Fruit fly (Drosophila melanogaster): ENCODE measurements around the gene mtrm.

The mtrm gene

dm6 chr3L:8440771-8441549 is 28.1 kb downstream of the mtrm start (continued):
- TF ChIP-seq caup (GFP tag; optimal IDR thresholded peaks at IDR 0.05; ENCODE audit: severe bottlenecking) = peak; percentile 9
- no peak for TF ChIP-seq fu2 (GFP tag; optimal IDR thresholded peaks at IDR 0.05)
- no peak for TF ChIP-seq odd (GFP tag; optimal IDR thresholded peaks at IDR 0.05)
- peak; percentile 37 for TF ChIP-seq tio (GFP tag; optimal IDR thresholded peaks at IDR 0.05)
- no peak for TF ChIP-seq Bdp1 (GFP tag; optimal IDR thresholded peaks at IDR 0.05)
- no peak for TF ChIP-seq ato (GFP tag; IDR thresholded peaks at IDR 0.05; ENCODE audit: partially characterized antibody)
- TF ChIP-seq CG10979 (tag; optimal IDR thresholded peaks at IDR 0.05) = peak; percentile 20
- no peak for TF ChIP-seq so (GFP tag; IDR thresholded peaks at IDR 0.05)
- TF ChIP-seq psq (GFP tag; optimal IDR thresholded peaks at IDR 0.05) = peak; percentile 47
- no peak for TF ChIP-seq Dip2 (GFP tag; IDR thresholded peaks at IDR 0.05)
- no peak; the same call in 1 of the 2 replicates for TF ChIP-seq CG32767 (GFP tag; IDR thresholded peaks at IDR 0.05)
- no peak for TF ChIP-seq CG8281 (tag; optimal IDR thresholded peaks at IDR 0.05)
- TF ChIP-seq chinmo (GFP tag; IDR thresholded peaks at IDR 0.05; ENCODE audit: partially characterized antibody) = peak; percentile 53; the same call in 1 of the 4 replicates
- peak; percentile 1 for TF ChIP-seq CG14710 (tag; optimal IDR thresholded peaks at IDR 0.05)
- TF ChIP-seq Bteb2 (GFP tag; optimal IDR thresholded peaks at IDR 0.05) = peak; percentile 31
- TF ChIP-seq CG9609 (GFP tag; optimal IDR thresholded peaks at IDR 0.05) = peak; percentile 19
- no peak for TF ChIP-seq CG10543 (GFP tag; optimal IDR thresholded peaks at IDR 0.05)
- peak; percentile 68 for TF ChIP-seq gem (tag; optimal IDR thresholded peaks at IDR 0.05)
- TF ChIP-seq lola (GFP tag; optimal IDR thresholded peaks at IDR 0.05) = no peak
- TF ChIP-seq luna (GFP tag; optimal IDR thresholded peaks at IDR 0.05) = no peak
- TF ChIP-seq CG16863 (GFP tag; optimal IDR thresholded peaks at IDR 0.05) = peak; percentile 20
- no peak; the same call in 1 of the 2 replicates for TF ChIP-seq vvl (GFP tag; IDR thresholded peaks at IDR 0.05)
- TF ChIP-seq CG4328 (GFP tag; optimal IDR thresholded peaks at IDR 0.05) = no peak
- peak in 1 of 2 experiments; percentile 29 for TF ChIP-seq chif (GFP tag; optimal IDR thresholded peaks at IDR 0.05)
- no peak for TF ChIP-seq Dfd (GFP tag; optimal IDR thresholded peaks at IDR 0.05)
- TF ChIP-seq CG3163 (GFP tag; optimal IDR thresholded peaks at IDR 0.05) = no peak
- no peak for TF ChIP-seq peb (GFP tag; IDR thresholded peaks at IDR 0.05)
- no peak for TF ChIP-seq CrebB (tag; optimal IDR thresholded peaks at IDR 0.05)
- TF ChIP-seq zen (tag; optimal IDR thresholded peaks at IDR 0.05) = no peak
- no peak for TF ChIP-seq D (optimal IDR thresholded peaks at IDR 0.05)
- TF ChIP-seq D (GFP tag; optimal IDR thresholded peaks at IDR 0.05) = peak; percentile 4
- TF ChIP-seq CG4707 (GFP tag; optimal IDR thresholded peaks at IDR 0.05) = no peak
- TF ChIP-seq cg (GFP tag; optimal IDR thresholded peaks at IDR 0.05) = no peak
- peak; percentile 32 for TF ChIP-seq Ets65A (GFP tag)
- TF ChIP-seq Opbp (GFP tag; IDR thresholded peaks at IDR 0.05; ENCODE audit: partially characterized antibody) = no peak
- TF ChIP-seq CG4730 (GFP tag; IDR thresholded peaks at IDR 0.05) = no peak
- TF ChIP-seq NfI (GFP tag; optimal IDR thresholded peaks at IDR 0.05) = no peak
- peak; percentile 53; the same call in 2 of the 3 replicates for TF ChIP-seq CG11695 (GFP tag; IDR thresholded peaks at IDR 0.05)
- TF ChIP-seq CG30403 (GFP tag; optimal IDR thresholded peaks at IDR 0.05) = peak; percentile 68
- TF ChIP-seq dpn (GFP tag; optimal IDR thresholded peaks at IDR 0.05) = peak; percentile 25 to 47
- TF ChIP-seq CG1603 (tag; optimal IDR thresholded peaks at IDR 0.05) = no peak
- TF ChIP-seq Aef1 (GFP tag; IDR thresholded peaks at IDR 0.05) = no peak; the same call in 2 of the 3 replicates
- no peak for TF ChIP-seq CG4854 (GFP tag; optimal IDR thresholded peaks at IDR 0.05)
- TF ChIP-seq insv (GFP tag; optimal IDR thresholded peaks at IDR 0.05) = no peak
- TF ChIP-seq Ets97D (GFP tag; optimal IDR thresholded peaks at IDR 0.05) = peak; percentile 6
- TF ChIP-seq CG10959 (GFP tag; IDR thresholded peaks at IDR 0.05) = no peak
- TF ChIP-seq dm (GFP tag; optimal IDR thresholded peaks at IDR 0.05) = peak; percentile 3
- TF ChIP-seq CG34376 (GFP tag; optimal IDR thresholded peaks at IDR 0.05) = no peak
- peak; percentile 25 for TF ChIP-seq tin (GFP tag; optimal IDR thresholded peaks at IDR 0.05)
